Worm (Caenorhabditis elegans) whole organism, L2 larva: ENCODE results near the gene pstk-1.

Experiments
- ceh-16 ChIP-seq: fragments of 150-350 bp; optimal IDR thresholded peaks from 2 replicates; lab custom pipeline; 2014; ENCODE audit warnings: missing biosample characterization, missing genetic modification characterization
- mdl-1 ChIP-seq, 2 experiments: fragments of 150-350 bp in 1 of 2; sonication (generic microtip) in 1 of 2; optimal IDR thresholded peaks; 2 replicates each; lab custom pipeline; 2017; ENCODE audit warnings: missing biosample characterization in 2 of 2, missing genetic modification characterization in 2 of 2
- nhr-77 ChIP-seq: fragments of 150-350 bp; optimal IDR thresholded peaks from 2 replicates; lab custom pipeline; 2014; ENCODE audit warnings: missing biosample characterization, missing genetic modification characterization
- unc-62 ChIP-seq: fragments of 150-350 bp; optimal IDR thresholded peaks from 2 replicates; lab custom pipeline; 2014; ENCODE audit warnings: missing biosample characterization, missing genetic modification reagents, missing genetic modification characterization
- zag-1 ChIP-seq: fragments of 150-350 bp; optimal IDR thresholded peaks from 2 replicates; lab custom pipeline; 2014; ENCODE audit warnings: missing biosample characterization, missing genetic modification characterization
- ztf-11 ChIP-seq: sonication (generic microtip); optimal IDR thresholded peaks from 2 replicates; lab custom pipeline; 2017; ENCODE audit warnings: missing biosample characterization, missing genetic modification characterization

ce11 chrIII:12439056-12439455, 27.4 kb upstream of the pstk-1 start:
- TF ChIP-seq unc-62: no peak
- no peak for TF ChIP-seq ztf-11 (tag; lab: Kevin White, UChicago)
- no peak for TF ChIP-seq nhr-77
- TF ChIP-seq ceh-16 (tag; lab: Kevin White, UChicago): no peak
- no peak for TF ChIP-seq mdl-1 (tag; optimal IDR thresholded peaks at IDR 0.05; lab: Kevin White, UChicago)
- TF ChIP-seq zag-1 (tag; lab: Kevin White, UChicago): no peak
